Fruit fly (Drosophila melanogaster) Kc167 (cell line): Measurements from ENCODE around the gene Itgbn.

Source experiments
- Myc ChIP-seq: fragments of >200 bp; optimal IDR thresholded peaks from 2 replicates; lab custom pipeline; 2017; ENCODE audit warnings: missing external identifiers
- Sin3A ChIP-seq: fragments of >200 bp; optimal IDR thresholded peaks from 2 replicates; lab custom pipeline; 2018; ENCODE audit warnings: missing external identifiers
- h ChIP-seq: fragments of >200 bp; optimal IDR thresholded peaks from 3 replicates; lab custom pipeline; 2018; ENCODE audit warnings: missing external identifiers
- insv ChIP-seq: fragments of >200 bp; optimal IDR thresholded peaks from 3 replicates; lab custom pipeline; 2018; ENCODE audit warnings: missing external identifiers
- psq ChIP-seq: fragments of >200 bp; optimal IDR thresholded peaks from 2 replicates; lab custom pipeline; 2017; ENCODE audit warnings: missing external identifiers
- ttk ChIP-seq: sonication (Bioruptor generic); optimal IDR thresholded peaks from 2 replicates; lab custom pipeline; 2017; ENCODE audit warnings: missing external identifiers

DNA sequence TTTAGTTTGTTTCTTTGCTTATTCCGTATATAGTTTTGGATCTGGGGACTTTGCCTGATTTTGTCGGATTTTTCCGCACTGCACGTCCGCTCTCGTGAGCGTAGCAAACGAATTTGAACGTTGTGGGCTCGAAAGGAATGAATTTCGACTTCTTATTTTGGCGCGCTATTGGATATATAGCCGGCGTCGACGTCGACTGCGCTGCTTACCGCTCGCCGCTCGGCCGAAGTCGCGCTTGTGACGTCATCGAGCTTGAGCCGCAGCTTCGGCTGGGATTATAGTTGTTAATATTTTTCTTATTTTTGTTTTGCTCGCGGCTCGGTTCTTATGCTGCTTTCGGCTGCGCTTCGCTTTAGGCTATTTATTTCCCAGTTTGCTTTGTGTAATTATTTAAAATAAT lies 16.9 kb downstream of the Itgbn start:
- no peak for TF ChIP-seq ttk (lab: Kevin White, UChicago)
- no peak for TF ChIP-seq psq (lab: Kevin White, UChicago)
- TF ChIP-seq Sin3A = no peak
- TF ChIP-seq h (lab: Kevin White, UChicago) = no peak
- no peak for TF ChIP-seq Myc (lab: Kevin White, UChicago)
- TF ChIP-seq insv (lab: Kevin White, UChicago) = no peak
